Worm (Caenorhabditis elegans) whole organism, L3 larva: Measurements from ENCODE around the gene degl-2.

Experiments used
- ZK546.5 ChIP-seq: sonication (generic microtip); optimal IDR thresholded peaks from 2 replicates; lab custom pipeline; 2017; ENCODE audit warnings: missing biosample characterization, missing genetic modification characterization
- ama-1 ChIP-seq: fragments of 150-350 bp; optimal IDR thresholded peaks from 2 replicates; lab custom pipeline; 2018
- ceh-16 ChIP-seq: sonication (generic microtip); optimal IDR thresholded peaks from 2 replicates; lab custom pipeline; 2017; ENCODE audit warnings: missing biosample characterization, missing genetic modification characterization
- ceh-82 ChIP-seq: fragments of 150-350 bp; optimal IDR thresholded peaks from 2 replicates; lab custom pipeline; 2014; ENCODE audit warnings: missing biosample characterization, missing genetic modification characterization
- ceh-9 ChIP-seq: sonication (generic microtip); optimal IDR thresholded peaks from 2 replicates; lab custom pipeline; 2018; ENCODE audit warnings: missing biosample characterization, missing genetic modification characterization
- daf-12 ChIP-seq: fragments of 150-350 bp; optimal IDR thresholded peaks from 2 replicates; lab custom pipeline; 2014; ENCODE audit warnings: missing biosample characterization, missing genetic modification reagents, missing genetic modification characterization
- egl-27 ChIP-seq: sonication (generic microtip); optimal IDR thresholded peaks from 4 replicates; lab custom pipeline; 2017; ENCODE audit warnings: missing biosample characterization, missing genetic modification reagents, missing genetic modification characterization
- egl-5 ChIP-seq: fragments of 150-350 bp; optimal IDR thresholded peaks from 2 replicates; lab custom pipeline; 2017; ENCODE audit warnings: missing biosample characterization, missing genetic modification reagents, missing genetic modification characterization, inconsistent platforms
- elt-1 ChIP-seq: fragments of 150-350 bp; optimal IDR thresholded peaks from 2 replicates; lab custom pipeline; 2014; ENCODE audit warnings: missing biosample characterization, missing genetic modification characterization
- elt-2 ChIP-seq: sonication (generic microtip); optimal IDR thresholded peaks from 2 replicates; lab custom pipeline; 2016; ENCODE audit warnings: missing genetic modification reagents, mild to moderate bottlenecking, missing genetic modification characterization, missing compliant biosample characterization
- eor-1 ChIP-seq, 2 experiments: fragments of 150-350 bp; optimal IDR thresholded peaks; 2 replicates each; lab custom pipeline; 2014 to 2018; ENCODE audit warnings: missing biosample characterization in 2 of 2, missing genetic modification characterization in 2 of 2
- fkh-2 ChIP-seq: fragments of 150-350 bp; optimal IDR thresholded peaks from 2 replicates; lab custom pipeline; 2014; ENCODE audit warnings: missing biosample characterization, missing genetic modification reagents, missing genetic modification characterization
- fos-1 ChIP-seq: fragments of 150-350 bp; optimal IDR thresholded peaks from 2 replicates; lab custom pipeline; 2014; ENCODE audit warnings: missing biosample characterization, missing genetic modification characterization
- lsy-12 ChIP-seq: sonication (generic microtip); optimal IDR thresholded peaks from 2 replicates; lab custom pipeline; 2016; ENCODE audit warnings: mild to moderate bottlenecking, missing genetic modification characterization, missing compliant biosample characterization
- mdl-1 ChIP-seq: fragments of 150-350 bp; optimal IDR thresholded peaks from 2 replicates; lab custom pipeline; 2014; ENCODE audit warnings: missing biosample characterization, missing genetic modification characterization
- nfya-1 ChIP-seq: sonication (generic microtip); optimal IDR thresholded peaks from 2 replicates; lab custom pipeline; 2017; ENCODE audit warnings: missing genetic modification characterization, mild to moderate bottlenecking, missing compliant biosample characterization, antibody characterized with exemption, moderate library complexity; ENCODE audit not compliant: insufficient read depth
- nhr-11 ChIP-seq: fragments of 150-350 bp; optimal IDR thresholded peaks from 2 replicates; lab custom pipeline; 2014; ENCODE audit warnings: missing biosample characterization, missing genetic modification characterization
- nhr-12 ChIP-seq: fragments of 150-350 bp; optimal IDR thresholded peaks from 2 replicates; lab custom pipeline; 2014; ENCODE audit warnings: missing biosample characterization, missing genetic modification characterization
- nhr-23 ChIP-seq: fragments of 150-350 bp; optimal IDR thresholded peaks from 2 replicates; lab custom pipeline; 2014; ENCODE audit warnings: missing biosample characterization, missing genetic modification reagents, missing genetic modification characterization
- nhr-237 ChIP-seq: fragments of 150-350 bp; optimal IDR thresholded peaks from 2 replicates; lab custom pipeline; 2014; ENCODE audit warnings: missing biosample characterization, missing genetic modification characterization
- nhr-25 ChIP-seq: sonication (generic microtip); optimal IDR thresholded peaks from 2 replicates; lab custom pipeline; 2017; ENCODE audit warnings: missing biosample characterization, missing genetic modification characterization
- nhr-28 ChIP-seq: fragments of 150-350 bp; optimal IDR thresholded peaks from 2 replicates; lab custom pipeline; 2014; ENCODE audit warnings: missing biosample characterization, missing genetic modification characterization
- nhr-43 ChIP-seq: sonication (generic microtip); optimal IDR thresholded peaks from 2 replicates; lab custom pipeline; 2016; ENCODE audit warnings: mild to moderate bottlenecking, missing genetic modification characterization, missing compliant biosample characterization; ENCODE audit not compliant: poor library complexity, severe bottlenecking
- nhr-67 ChIP-seq: fragments of 150-350 bp; optimal IDR thresholded peaks from 2 replicates; lab custom pipeline; 2014; ENCODE audit warnings: missing biosample characterization, missing genetic modification characterization
- nhr-76 ChIP-seq: fragments of 150-350 bp; sonication (generic microtip); optimal IDR thresholded peaks from 5 replicates; lab custom pipeline; 2014; ENCODE audit warnings: missing biosample characterization, missing genetic modification characterization
- pha-4 ChIP-seq: fragments of 150-350 bp; optimal IDR thresholded peaks from 2 replicates; lab custom pipeline; 2014; ENCODE audit warnings: missing biosample characterization, missing genetic modification reagents, missing genetic modification characterization
- pqm-1 ChIP-seq: fragments of 150-350 bp; optimal IDR thresholded peaks from 2 replicates; lab custom pipeline; 2017; ENCODE audit warnings: missing biosample characterization, missing genetic modification characterization, inconsistent platforms
- sea-2 ChIP-seq: fragments of 150-350 bp; sonication (generic microtip); optimal IDR thresholded peaks from 4 replicates; lab custom pipeline; 2014; ENCODE audit warnings: missing biosample characterization, missing genetic modification reagents, missing genetic modification characterization
- skn-1 ChIP-seq: fragments of 150-350 bp; optimal IDR thresholded peaks from 2 replicates; lab custom pipeline; 2014; ENCODE audit warnings: missing biosample characterization, missing genetic modification characterization
- tbx-2 ChIP-seq: sonication (generic microtip); optimal IDR thresholded peaks from 2 replicates; lab custom pipeline; 2016; ENCODE audit warnings: mild to moderate bottlenecking, missing genetic modification characterization, missing compliant biosample characterization
- unc-62 ChIP-seq: fragments of 150-350 bp; sonication (generic microtip); optimal IDR thresholded peaks from 4 replicates; lab custom pipeline; 2014; ENCODE audit warnings: missing biosample characterization, missing genetic modification reagents, missing genetic modification characterization
- ztf-11 ChIP-seq: fragments of 150-350 bp; optimal IDR thresholded peaks from 2 replicates; lab custom pipeline; 2014; ENCODE audit warnings: missing biosample characterization, missing genetic modification characterization

The degl-2 gene

DNA sequence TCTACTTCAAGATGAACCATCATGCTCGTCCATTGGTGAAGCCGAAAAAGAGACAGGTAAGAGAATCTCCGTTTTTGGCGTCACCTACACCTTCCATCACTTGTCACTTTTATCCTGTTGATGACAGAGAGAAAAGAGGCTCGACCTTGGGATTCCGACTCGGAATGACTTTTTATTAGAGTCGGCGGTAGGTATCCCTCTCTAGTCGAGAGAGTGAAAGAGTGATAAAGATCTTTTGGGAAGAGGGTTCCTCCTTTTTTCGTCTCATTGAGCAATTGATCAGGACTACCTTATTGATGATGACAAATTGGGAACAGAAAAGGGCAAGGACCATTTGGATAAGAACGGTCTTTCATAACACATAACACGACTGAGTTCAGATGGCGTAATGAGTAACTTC lies 25.9 kb upstream of the degl-2 start:
- TF ChIP-seq pqm-1 (tag; lab: Kevin White, UChicago): no peak
- no peak for TF ChIP-seq nhr-28 (tag; lab: Kevin White, UChicago)
- peak; percentile 96 for TF ChIP-seq elt-1 (tag; lab: Kevin White, UChicago)
- TF ChIP-seq nhr-76 (tag; lab: Kevin White, UChicago): no peak

DNA sequence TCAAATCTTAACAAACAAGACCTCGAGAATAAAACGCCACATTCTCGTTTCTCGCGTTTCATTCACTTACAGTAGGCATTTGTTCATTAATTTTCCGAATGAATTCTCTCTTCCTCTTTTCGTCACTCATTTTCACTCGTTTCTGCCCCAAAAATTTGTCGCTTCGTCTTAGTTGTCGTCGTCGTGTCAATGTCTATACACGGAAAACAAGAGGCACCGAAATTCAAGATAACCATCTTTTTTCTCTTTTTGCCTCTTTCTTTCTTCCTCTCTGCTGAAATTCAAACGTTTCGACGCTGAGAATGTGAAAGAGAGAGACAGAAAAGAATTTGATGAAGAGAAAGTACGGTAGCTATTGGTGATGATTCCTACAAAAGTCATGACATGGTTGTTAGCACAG lies 25.3 kb upstream of the degl-2 start:
- TF ChIP-seq elt-1 (tag; lab: Kevin White, UChicago) (peak; percentile 99), eor-1 (tag; optimal IDR thresholded peaks at IDR 0.05; lab: Kevin White, UChicago) (no peak), nhr-25 (tag; lab: Kevin White, UChicago) (peak; percentile 61), nhr-23 (peak; percentile 9)

DNA sequence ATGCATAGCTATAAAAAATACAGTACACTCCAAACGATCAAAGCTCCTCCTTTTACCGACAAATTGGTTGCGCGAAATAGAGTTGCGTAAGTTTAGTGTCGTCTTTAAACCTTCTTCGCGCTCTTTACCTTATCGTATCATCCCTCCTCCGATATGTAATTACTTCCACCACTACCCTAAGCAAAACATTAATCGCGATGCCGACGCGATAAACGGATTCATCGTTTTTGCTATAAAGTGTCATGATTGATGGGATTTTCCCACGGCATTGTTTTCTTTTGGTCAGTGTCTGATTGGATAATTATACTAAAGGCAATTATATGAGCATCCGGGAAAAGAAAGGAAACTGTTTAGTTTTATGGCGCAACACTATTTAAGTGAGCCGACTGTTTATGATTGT lies 24.5 kb upstream of the degl-2 start:
- TF ChIP-seq elt-1 (tag; lab: Kevin White, UChicago): peak; percentile 92
- no peak for TF ChIP-seq nhr-76 (tag; lab: Kevin White, UChicago)

DNA sequence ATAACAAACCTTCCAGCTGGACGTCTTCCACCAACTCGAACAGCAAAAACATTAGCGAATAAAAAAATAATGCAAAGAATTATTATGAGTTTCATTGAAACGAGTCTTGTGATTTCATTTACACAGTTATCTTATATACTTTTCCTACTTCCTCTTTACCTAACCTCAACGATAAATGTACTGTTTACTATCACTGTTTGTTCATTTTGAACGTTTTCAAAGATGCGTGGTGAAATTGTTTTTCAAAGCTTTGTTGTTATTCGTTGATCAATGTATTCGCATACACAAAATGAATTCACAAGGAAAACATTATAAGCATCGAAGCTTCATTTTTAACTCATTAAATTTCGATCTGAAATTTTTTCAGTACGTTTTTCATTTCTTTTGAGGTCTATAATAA lies 21.0 kb upstream of the degl-2 start, which contains the start of gene W09C2.7:
Gene W09C2.7, minus strand, starts transcription at position 101 of the 400 bp plus-strand sequence.
- TF ChIP-seq lsy-12 (tag; lab: Kevin White, UChicago): no peak
- no peak for TF ChIP-seq mdl-1 (tag; lab: Kevin White, UChicago)
- TF ChIP-seq nhr-28 (tag; lab: Kevin White, UChicago): no peak
- TF ChIP-seq ceh-16: no peak

DNA sequence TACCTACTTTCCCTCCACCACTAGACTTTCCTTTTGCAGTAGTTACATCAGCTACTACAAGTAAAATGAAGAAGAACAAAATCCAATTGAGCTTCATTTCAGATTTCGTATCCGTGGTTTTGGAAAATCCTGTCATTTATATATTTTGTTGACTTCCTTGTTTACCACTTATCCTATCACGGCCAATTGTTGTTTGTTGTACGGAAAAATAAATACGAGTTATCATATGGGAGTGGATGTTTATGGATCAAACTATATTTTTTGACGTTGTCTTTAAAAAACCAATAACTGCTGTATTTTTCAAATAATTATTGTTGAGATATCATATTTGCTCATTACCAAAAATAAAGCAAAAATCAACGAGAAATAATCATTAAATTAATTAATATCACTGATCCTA lies 20.0 kb upstream of the degl-2 start, which contains the start of gene W09C2.9:
Gene W09C2.9, minus strand, starts transcription at position 101 of the 400 bp plus-strand sequence.
- TF ChIP-seq skn-1 (no peak), elt-1 (tag; lab: Kevin White, UChicago) (no peak), nhr-43 (tag; lab: Kevin White, UChicago) (no peak), ZK546.5 (tag; lab: Kevin White, UChicago) (no peak), fos-1 (no peak)

DNA sequence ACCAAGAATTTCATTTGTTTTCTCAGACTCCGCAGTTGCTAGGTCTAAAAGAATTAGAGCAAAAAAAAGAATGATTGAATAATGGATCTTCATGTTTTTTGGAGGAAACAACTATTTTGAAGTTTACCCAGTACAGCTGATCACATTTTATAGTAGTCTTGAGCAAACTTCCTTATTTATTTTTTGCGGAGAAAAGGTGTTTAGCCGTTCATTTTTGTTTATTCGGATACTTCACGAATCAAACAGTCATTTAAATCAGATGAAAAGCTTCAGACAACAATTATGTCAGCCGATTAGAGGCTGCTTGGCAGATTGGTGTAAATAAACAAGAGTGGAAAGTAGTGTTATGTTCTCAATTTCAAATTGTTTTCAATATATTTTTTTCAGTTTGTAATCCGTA lies 19.0 kb upstream of the degl-2 start, which contains the start of gene W09C2.8:
Gene W09C2.8, minus strand, starts transcription at position 101 of the 400 bp plus-strand sequence.
- TF ChIP-seq fkh-2 (tag; lab: Kevin White, UChicago) (no peak), nhr-11 (tag; lab: Kevin White, UChicago) (no peak), nhr-67 (tag; lab: Kevin White, UChicago) (no peak), elt-2 (tag; lab: Kevin White, UChicago) (no peak), ama-1 (lab: Kevin White, UChicago) (no peak), tbx-2 (tag; lab: Kevin White, UChicago) (no peak), ztf-11 (tag; lab: Kevin White, UChicago) (no peak), nhr-12 (tag; lab: Kevin White, UChicago) (no peak), ZK546.5 (tag; lab: Kevin White, UChicago) (no peak), pqm-1 (tag; lab: Kevin White, UChicago) (no peak), ceh-16 (no peak), unc-62 (GFP tag; lab: Kevin White, UChicago) (no peak), eor-1 (tag; optimal IDR thresholded peaks at IDR 0.05; lab: Kevin White, UChicago) (no peak), nhr-23 (no peak)

DNA sequence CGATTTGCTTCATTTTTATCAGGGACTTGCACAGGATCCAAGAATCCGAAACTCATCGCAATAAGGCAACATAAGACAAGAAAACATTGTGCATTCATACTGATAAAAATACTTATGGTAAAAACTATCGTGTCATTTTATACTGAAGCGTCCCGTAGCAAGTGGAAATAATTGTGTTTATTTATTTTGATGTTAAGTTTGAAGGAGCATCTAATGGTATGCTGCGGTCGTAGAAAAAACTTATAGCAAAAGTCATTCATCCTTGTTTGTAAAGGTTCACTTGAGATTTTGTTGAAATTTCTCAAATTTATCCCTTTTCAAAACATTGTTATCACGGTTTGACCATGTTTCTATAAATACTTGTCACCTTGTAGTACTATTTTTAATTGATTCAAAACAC lies 18.3 kb upstream of the degl-2 start, which contains the start of gene W09C2.10:
Gene W09C2.10, minus strand, starts transcription at position 101 of the 400 bp plus-strand sequence.
- TF ChIP-seq egl-27 (no peak), ZK546.5 (tag; lab: Kevin White, UChicago) (no peak), nhr-67 (tag; lab: Kevin White, UChicago) (no peak), sea-2 (GFP tag; lab: Kevin White, UChicago) (no peak), mdl-1 (tag; lab: Kevin White, UChicago) (no peak), nhr-11 (tag; lab: Kevin White, UChicago) (no peak), ceh-82 (tag; lab: Kevin White, UChicago) (no peak), pha-4 (no peak), nfya-1 (tag; lab: Kevin White, UChicago) (no peak), ceh-16 (no peak), nhr-25 (tag; lab: Kevin White, UChicago) (no peak), egl-5 (no peak), ama-1 (lab: Kevin White, UChicago) (no peak), ceh-9 (no peak), nhr-237 (tag; lab: Kevin White, UChicago) (no peak), daf-12 (tag; lab: Kevin White, UChicago) (no peak)
